Fruit fly (Drosophila melanogaster): Measurements from ENCODE around the gene CG14323.

The CG14323 gene

dm6 chr3R:17601866-17602265 is 20.0 kb downstream of the CG14323 start:
- TF ChIP-seq HLH106 (tag; optimal IDR thresholded peaks at IDR 0.05) (no peak), Vsx2 (GFP tag; optimal IDR thresholded peaks at IDR 0.05; ENCODE audit: partially characterized antibody) (peak; percentile 57)

- no peak for TF ChIP-seq CrebA (GFP tag; optimal IDR thresholded peaks at IDR 0.05; ENCODE audit: borderline replicate concordance)
- TF ChIP-seq jim (GFP tag; optimal IDR thresholded peaks at IDR 0.05) = no peak
- TF ChIP-seq Jra (GFP tag; optimal IDR thresholded peaks at IDR 0.05) = no peak
- TF ChIP-seq Rel (GFP tag; optimal IDR thresholded peaks at IDR 0.05) = no peak
- no peak for TF ChIP-seq Rel (tag; optimal IDR thresholded peaks at IDR 0.05)
- no peak for TF ChIP-seq dmrt93B (GFP tag; optimal IDR thresholded peaks at IDR 0.05)
- TF ChIP-seq CG9705 (GFP tag; optimal IDR thresholded peaks at IDR 0.05) = no peak
- no peak for TF ChIP-seq tai (GFP tag; optimal IDR thresholded peaks at IDR 0.05)
- TF ChIP-seq Myc (optimal IDR thresholded peaks at IDR 0.05) = no peak
- no peak for TF ChIP-seq Hr83 (GFP tag; optimal IDR thresholded peaks at IDR 0.05; ENCODE audit: poor library complexity, severe bottlenecking)
- TF ChIP-seq lola (GFP tag; optimal IDR thresholded peaks at IDR 0.05) = no peak
- no peak for TF ChIP-seq Hr78 (GFP tag; optimal IDR thresholded peaks at IDR 0.05)
- no peak for TF ChIP-seq foxo (GFP tag; optimal IDR thresholded peaks at IDR 0.05)
- TF ChIP-seq brk (GFP tag; optimal IDR thresholded peaks at IDR 0.05) = no peak
- TF ChIP-seq h (GFP tag; optimal IDR thresholded peaks at IDR 0.05) = no peak
- no peak for TF ChIP-seq HLH106 (tag; optimal IDR thresholded peaks at IDR 0.05)
- no peak for TF ChIP-seq CG32264 (GFP tag; optimal IDR thresholded peaks at IDR 0.05)
- no peak for TF ChIP-seq sage (GFP tag; optimal IDR thresholded peaks at IDR 0.05)
Observed at dm6 chr3R:17599695-17600094, 22.2 kb downstream of the CG14323 start.

dm6 chr3R:17596236-17596635 is 25.7 kb downstream of the CG14323 start, which contains the start of gene CG7606:
Gene CG7606 (plus strand): TSS chr3R:17596536.
- TF ChIP-seq dsf (GFP tag; optimal IDR thresholded peaks at IDR 0.05; ENCODE audit: borderline replicate concordance) (no peak), jim (GFP tag; optimal IDR thresholded peaks at IDR 0.05) (no peak)

DNA sequence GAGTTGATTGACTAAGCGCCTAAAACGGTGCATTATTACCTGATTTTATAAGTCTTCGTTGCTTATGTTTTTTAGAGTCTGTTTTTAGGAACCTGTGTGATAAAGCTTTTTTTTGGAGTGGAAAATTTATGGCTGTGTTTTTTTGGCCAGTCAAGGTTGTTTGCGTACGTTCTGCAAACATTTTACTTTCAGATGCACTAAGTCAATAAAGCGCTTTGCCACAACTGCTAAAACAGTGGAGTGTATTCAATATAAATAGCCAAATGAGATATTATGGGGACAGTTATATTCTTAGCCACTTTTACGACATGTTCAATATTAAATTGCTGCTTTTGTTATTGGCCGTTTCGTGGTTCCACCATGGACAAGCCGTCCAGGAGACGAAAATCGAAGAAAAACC is 26.8 kb downstream of the CG14323 start, which contains the start of gene Sgs5:
Gene Sgs5 (plus strand): TSS at position 279 of the 400 bp plus-strand sequence.
- TF ChIP-seq usp (GFP tag; optimal IDR thresholded peaks at IDR 0.05) = no peak
- no peak for TF ChIP-seq Hr78 (GFP tag; optimal IDR thresholded peaks at IDR 0.05)
- TF ChIP-seq Dfd (GFP tag; optimal IDR thresholded peaks at IDR 0.05) = no peak
- TF ChIP-seq OdsH (GFP tag; optimal IDR thresholded peaks at IDR 0.05) = peak; percentile 66
- TF ChIP-seq woc (GFP tag; optimal IDR thresholded peaks at IDR 0.05) = no peak
- TF ChIP-seq foxo (GFP tag; optimal IDR thresholded peaks at IDR 0.05) = peak in 1 of 2 experiments; percentile 51
- peak; percentile 55 for TF ChIP-seq fru (GFP tag; optimal IDR thresholded peaks at IDR 0.05)
- TF ChIP-seq Hnf4 (GFP tag; optimal IDR thresholded peaks at IDR 0.05) = peak; percentile 67
- TF ChIP-seq h (GFP tag; optimal IDR thresholded peaks at IDR 0.05) = peak; percentile 82
- TF ChIP-seq CG9705 (GFP tag; optimal IDR thresholded peaks at IDR 0.05) = peak; percentile 25
- TF ChIP-seq pan (optimal IDR thresholded peaks at IDR 0.05) = no peak
- no peak for TF ChIP-seq sage (GFP tag; optimal IDR thresholded peaks at IDR 0.05)
- no peak for TF ChIP-seq Mio (GFP tag; optimal IDR thresholded peaks at IDR 0.05)
- TF ChIP-seq tai (GFP tag; optimal IDR thresholded peaks at IDR 0.05) = peak; percentile 51
- no peak for TF ChIP-seq dsf (GFP tag; optimal IDR thresholded peaks at IDR 0.05; ENCODE audit: borderline replicate concordance)
- TF ChIP-seq CrebA (GFP tag; optimal IDR thresholded peaks at IDR 0.05; ENCODE audit: borderline replicate concordance) = peak; percentile 53
- no peak for TF ChIP-seq lola (GFP tag; optimal IDR thresholded peaks at IDR 0.05)
- TF ChIP-seq Rel (GFP tag; optimal IDR thresholded peaks at IDR 0.05) = no peak
- TF ChIP-seq Rel (tag; optimal IDR thresholded peaks at IDR 0.05) = no peak
- peak; percentile 96 for TF ChIP-seq Hr83 (GFP tag; optimal IDR thresholded peaks at IDR 0.05; ENCODE audit: poor library complexity, severe bottlenecking)
- TF ChIP-seq jim (GFP tag; optimal IDR thresholded peaks at IDR 0.05) = no peak
- peak; percentile 35 for TF ChIP-seq Jra (GFP tag; optimal IDR thresholded peaks at IDR 0.05)
- no peak for TF ChIP-seq N (GFP tag; optimal IDR thresholded peaks at IDR 0.05)
- no peak for TF ChIP-seq dl (GFP tag; optimal IDR thresholded peaks at IDR 0.05; ENCODE audit: insufficient read depth in 1 of 2, partially characterized antibody in 2 of 2)
- TF ChIP-seq ey (GFP tag; optimal IDR thresholded peaks at IDR 0.05) = peak; percentile 11
- TF ChIP-seq Vsx2 (GFP tag; optimal IDR thresholded peaks at IDR 0.05; ENCODE audit: partially characterized antibody) = no peak
- TF ChIP-seq GATAd (GFP tag; optimal IDR thresholded peaks at IDR 0.05) = no peak
- no peak for TF ChIP-seq HLH106 (tag; optimal IDR thresholded peaks at IDR 0.05)
- TF ChIP-seq psq (GFP tag; optimal IDR thresholded peaks at IDR 0.05) = peak; percentile 32
- TF ChIP-seq br (GFP tag; optimal IDR thresholded peaks at IDR 0.05) = peak; percentile 53
- TF ChIP-seq sv (GFP tag; optimal IDR thresholded peaks at IDR 0.05) = no peak
- TF ChIP-seq Myc (optimal IDR thresholded peaks at IDR 0.05) = no peak
- no peak for TF ChIP-seq Dif (GFP tag; optimal IDR thresholded peaks at IDR 0.05; ENCODE audit: partially characterized antibody)
- peak; percentile 55 for TF ChIP-seq brk (GFP tag; optimal IDR thresholded peaks at IDR 0.05)
- TF ChIP-seq CG32264 (GFP tag; optimal IDR thresholded peaks at IDR 0.05) = no peak
- TF ChIP-seq Abd-B (GFP tag; optimal IDR thresholded peaks at IDR 0.05) = no peak
- peak; percentile 47 for TF ChIP-seq Sp1 (GFP tag; optimal IDR thresholded peaks at IDR 0.05)
- no peak for TF ChIP-seq dmrt93B (GFP tag; optimal IDR thresholded peaks at IDR 0.05)
- TF ChIP-seq rgr (GFP tag; optimal IDR thresholded peaks at IDR 0.05) = peak; percentile 82

All from whole organism, wandering third instar larva.